Fruit fly (Drosophila melanogaster): ENCODE measurements around the gene bbg.

dm6 chr3L:14543971-14544655, 8.0 kb upstream of the bbg start:
- TF ChIP-seq CG1620 (GFP tag; optimal IDR thresholded peaks at IDR 0.05) = no peak
- peak; percentile 25 for TF ChIP-seq CG11617 (GFP tag; optimal IDR thresholded peaks at IDR 0.05)
- TF ChIP-seq Mnt (GFP tag; optimal IDR thresholded peaks at IDR 0.05) = no peak
- TF ChIP-seq kay (GFP tag; ENCODE audit: borderline replicate concordance) = no peak
- peak; percentile 34 for TF ChIP-seq pad (GFP tag; optimal IDR thresholded peaks at IDR 0.05)
- TF ChIP-seq tj (GFP tag; optimal IDR thresholded peaks at IDR 0.05) = peak; percentile 69
- peak; percentile 40 for TF ChIP-seq CG7045 (GFP tag; optimal IDR thresholded peaks at IDR 0.05)
- TF ChIP-seq CG33017 (tag; optimal IDR thresholded peaks at IDR 0.05) = no peak
- no peak for TF ChIP-seq toe (GFP tag; optimal IDR thresholded peaks at IDR 0.05)
- TF ChIP-seq ovo (GFP tag; optimal IDR thresholded peaks at IDR 0.05) = peak; percentile 44
- TF ChIP-seq CG5204 (GFP tag; optimal IDR thresholded peaks at IDR 0.05) = no peak
- no peak for TF ChIP-seq Crg-1 (GFP tag; optimal IDR thresholded peaks at IDR 0.05)
- no peak for TF ChIP-seq cnc (optimal IDR thresholded peaks at IDR 0.05)
- TF ChIP-seq CG12768 (GFP tag; optimal IDR thresholded peaks at IDR 0.05) = peak; percentile 56
